Fruit fly (Drosophila melanogaster): ENCODE measurements around the gene CG15011.

dm6 chr3L:4307691-4308383 lies 48.9 kb upstream of the CG15011 start, which contains the start of gene dyl:
- TF ChIP-seq Clk (GFP tag; optimal IDR thresholded peaks at IDR 0.05) = no peak
- TF ChIP-seq bab1 (GFP tag; optimal IDR thresholded peaks at IDR 0.05) = no peak
- TF ChIP-seq CG7101 (tag; optimal IDR thresholded peaks at IDR 0.05) = no peak
